Fruit fly (Drosophila melanogaster) whole organism, pupa: ENCODE data around the gene CG10469.

Source experiments
- CG10348 ChIP-seq: fragments of 200-800 bp; sonication (Bioruptor generic); IDR thresholded peaks from 2 replicates; pipeline ENCODE4 v1.3.6; 2022; ENCODE audit warnings: missing biosample characterization, missing genetic modification characterization
- CG12605 ChIP-seq: fragments of 200-800 bp; sonication (Bioruptor generic); IDR thresholded peaks from 2 replicates; pipeline ENCODE4 v1.3.6; 2022; ENCODE audit warnings: missing biosample characterization, missing genetic modification characterization
- CG13204 ChIP-seq: fragments of 200-800 bp; sonication (Bioruptor generic); optimal IDR thresholded peaks from 2 replicates; lab custom pipeline; 2018; ENCODE audit warnings: missing biosample characterization, mild to moderate bottlenecking, missing genetic modification characterization, moderate library complexity
- CG14655 ChIP-seq: fragments of 200-800 bp; sonication (Bioruptor generic); optimal IDR thresholded peaks from 3 replicates; lab custom pipeline; 2017; ENCODE audit warnings: mild to moderate bottlenecking, missing biosample characterization, missing genetic modification reagents, missing genetic modification characterization
- CG15710 ChIP-seq: fragments of 200-800 bp; sonication (Bioruptor generic); optimal IDR thresholded peaks from 2 replicates; lab custom pipeline; 2018; ENCODE audit warnings: missing biosample characterization, mild to moderate bottlenecking, missing genetic modification characterization, moderate library complexity
- CG17806 ChIP-seq: fragments of 200-800 bp; sonication (Bioruptor generic); optimal IDR thresholded peaks from 2 replicates; lab custom pipeline; 2018; ENCODE audit warnings: missing biosample characterization, mild to moderate bottlenecking, missing genetic modification characterization, moderate library complexity
- CG32121 ChIP-seq: fragments of 200-800 bp; sonication (Bioruptor generic); IDR thresholded peaks from 2 replicates; pipeline ENCODE4 v1.3.6; 2022; ENCODE audit warnings: missing biosample characterization, missing genetic modification characterization
- CG34367 ChIP-seq: fragments of 200-800 bp; sonication (Bioruptor generic); optimal IDR thresholded peaks from 2 replicates; lab custom pipeline; 2018; ENCODE audit warnings: missing biosample characterization, mild to moderate bottlenecking, missing genetic modification characterization
- CG4496 ChIP-seq: fragments of 200-800 bp; sonication (Bioruptor generic); IDR thresholded peaks from 3 replicates; pipeline ENCODE4 v1.3.6; 2022; ENCODE audit warnings: missing biosample characterization, missing genetic modification characterization
- CG8159 ChIP-seq: fragments of 200-800 bp; sonication (Bioruptor generic); optimal IDR thresholded peaks from 3 replicates; lab custom pipeline; 2018; ENCODE audit warnings: missing biosample characterization, mild to moderate bottlenecking, missing genetic modification characterization, moderate library complexity
- CG8301 ChIP-seq: fragments of 200-800 bp; sonication (Bioruptor generic); optimal IDR thresholded peaks from 2 replicates; lab custom pipeline; 2018; ENCODE audit warnings: missing biosample characterization, mild to moderate bottlenecking, missing genetic modification characterization
- CG9948 ChIP-seq: fragments of 200-800 bp; sonication (Bioruptor generic); optimal IDR thresholded peaks from 2 replicates; lab custom pipeline; 2018; ENCODE audit warnings: missing biosample characterization, mild to moderate bottlenecking, missing genetic modification characterization, moderate library complexity
- D1 ChIP-seq: fragments of 200-800 bp; sonication (Bioruptor generic); optimal IDR thresholded peaks from 2 replicates; lab custom pipeline; 2018; ENCODE audit warnings: missing biosample characterization, mild to moderate bottlenecking, missing genetic modification characterization, moderate library complexity
- EcR ChIP-seq: fragments of 200-800 bp; sonication (Bioruptor generic); optimal IDR thresholded peaks from 3 replicates; lab custom pipeline; 2019; ENCODE audit warnings: missing biosample characterization, missing genetic modification characterization, mild to moderate bottlenecking, moderate library complexity, missing genetic modification reagents
- Ets98B ChIP-seq: fragments of 200-800 bp; sonication (Bioruptor generic); IDR thresholded peaks from 2 replicates; pipeline ENCODE4 v1.3.6; 2022; ENCODE audit warnings: missing biosample characterization, missing genetic modification characterization
- Pif1A ChIP-seq: fragments of 200-800 bp; sonication (Bioruptor generic); optimal IDR thresholded peaks from 3 replicates; lab custom pipeline; 2016; ENCODE audit warnings: missing biosample characterization, missing genetic modification characterization
- Pif1B ChIP-seq: fragments of 200-800 bp; sonication (Bioruptor generic); optimal IDR thresholded peaks from 3 replicates; lab custom pipeline; 2016; ENCODE audit warnings: missing biosample characterization, missing genetic modification characterization
- Snoo ChIP-seq: fragments of 200-800 bp; sonication (Bioruptor generic); optimal IDR thresholded peaks from 3 replicates; lab custom pipeline; 2017; ENCODE audit warnings: missing biosample characterization, mild to moderate bottlenecking, missing genetic modification characterization, inconsistent platforms
- fd96Ca ChIP-seq: fragments of 200-800 bp; sonication (Bioruptor generic); IDR thresholded peaks from 3 replicates; pipeline ENCODE4 v1.3.6; 2022; ENCODE audit warnings: missing biosample characterization, missing genetic modification characterization
- gl ChIP-seq: fragments of 200-800 bp; sonication (Bioruptor generic); optimal IDR thresholded peaks from 2 replicates; lab custom pipeline; 2018; ENCODE audit warnings: missing biosample characterization, mild to moderate bottlenecking, missing genetic modification characterization
- rn ChIP-seq: fragments of 200-800 bp; sonication (Bioruptor generic); IDR thresholded peaks from 2 replicates; pipeline ENCODE4 v1.3.6; 2022; ENCODE audit warnings: missing biosample characterization, missing genetic modification characterization

The CG10469 gene

DNA sequence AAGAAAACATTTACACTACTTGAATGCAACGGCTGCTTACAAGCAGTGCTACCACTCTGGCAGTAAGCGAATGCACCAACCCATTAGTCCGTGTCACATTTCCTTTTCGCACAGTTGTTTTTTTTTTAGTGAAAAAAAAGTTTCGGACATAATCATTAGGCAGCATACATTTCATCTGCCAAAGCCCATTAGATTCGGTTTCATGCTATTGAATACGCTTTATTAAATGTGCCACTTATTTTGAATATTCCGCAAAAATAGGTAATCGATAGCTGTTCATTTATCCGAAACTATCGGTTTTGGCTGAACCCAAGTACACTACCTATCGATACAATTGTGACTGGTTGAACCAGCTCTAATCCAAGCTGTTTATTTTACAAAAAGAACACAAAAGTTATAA is 38.3 kb downstream of the CG10469 start, which contains the start of gene tant:
Gene tant, plus strand, starts transcription at position 334 of the 400 bp plus-strand sequence.
- TF ChIP-seq CG12605: no peak
- no peak for TF ChIP-seq CG8301
- TF ChIP-seq CG13204 (GFP tag; lab: Kevin White, UChicago): no peak
- no peak for TF ChIP-seq CG15710 (tag; lab: Kevin White, UChicago)
- no peak for TF ChIP-seq D1 (tag; lab: Kevin White, UChicago)
- TF ChIP-seq CG9948 (tag; lab: Kevin White, UChicago): no peak
- TF ChIP-seq CG10348 (GFP tag; lab: Robert Waterston, UW): no peak
- TF ChIP-seq Pif1B (GFP tag; lab: Kevin White, UChicago): no peak
- TF ChIP-seq Pif1A: no peak
- TF ChIP-seq EcR (GFP tag; lab: Kevin White, UChicago): no peak
- TF ChIP-seq Ets98B (GFP tag; lab: Robert Waterston, UW): no peak
- TF ChIP-seq CG17806 (tag; lab: Kevin White, UChicago): no peak
- no peak for TF ChIP-seq Snoo
- no peak for TF ChIP-seq CG14655 (GFP tag; lab: Kevin White, UChicago)
- no peak for TF ChIP-seq CG8159
- TF ChIP-seq CG34367 (tag; lab: Kevin White, UChicago): no peak
- no peak for TF ChIP-seq fd96Ca (GFP tag; lab: Robert Waterston, UW)

DNA sequence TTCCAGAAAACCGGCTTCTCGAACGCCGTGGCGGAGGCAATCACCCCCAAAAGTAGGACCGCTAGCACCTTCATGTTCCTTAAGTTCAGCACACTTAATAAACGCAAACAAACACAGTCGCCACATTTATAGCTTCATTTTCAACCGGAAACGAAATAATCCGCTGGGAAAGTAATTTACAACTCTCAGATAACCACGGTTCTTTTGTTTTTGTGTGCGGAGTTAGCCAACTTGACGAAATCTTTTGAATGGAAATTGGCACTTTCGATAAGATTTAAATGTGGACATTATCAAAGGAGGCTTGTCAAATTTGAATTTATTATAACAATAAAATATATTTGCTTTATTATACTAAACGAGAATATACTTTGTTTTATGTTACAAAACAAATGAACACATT is 38.8 kb downstream of the CG10469 start, which contains the start of gene Jon65Ai:
Gene Jon65Ai, minus strand, starts transcription at position 101 of the 400 bp plus-strand sequence.
- TF ChIP-seq CG13204 (GFP tag; lab: Kevin White, UChicago): no peak
- TF ChIP-seq gl (tag; lab: Kevin White, UChicago): no peak

DNA sequence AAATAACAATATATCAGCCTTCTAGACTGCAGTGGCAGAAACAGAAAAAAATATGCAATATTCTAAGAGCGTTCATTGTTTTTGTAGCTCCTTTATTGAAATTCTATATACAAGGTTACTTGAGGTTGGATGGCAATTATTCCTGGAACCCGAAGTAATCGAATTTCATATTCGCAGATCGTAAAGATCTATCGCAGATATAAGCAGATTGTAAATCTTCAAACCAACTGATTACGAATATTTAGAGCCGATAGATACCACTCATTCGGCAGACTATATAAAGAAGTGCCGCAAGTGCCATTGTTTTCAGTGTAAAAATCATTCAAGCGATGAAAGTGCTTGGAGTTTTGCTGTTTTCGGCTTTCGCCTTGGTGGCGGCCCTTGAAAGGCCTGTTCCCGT is 41.1 kb downstream of the CG10469 start, which contains the start of gene Jon65Aii:
Gene Jon65Aii, plus strand, starts transcription at position 301 of the 400 bp plus-strand sequence.
- TF ChIP-seq rn (GFP tag; lab: Robert Waterston, UW) (no peak), CG32121 (no peak)
- TF ChIP-seq, all 21 proteins: peak for 0

DNA sequence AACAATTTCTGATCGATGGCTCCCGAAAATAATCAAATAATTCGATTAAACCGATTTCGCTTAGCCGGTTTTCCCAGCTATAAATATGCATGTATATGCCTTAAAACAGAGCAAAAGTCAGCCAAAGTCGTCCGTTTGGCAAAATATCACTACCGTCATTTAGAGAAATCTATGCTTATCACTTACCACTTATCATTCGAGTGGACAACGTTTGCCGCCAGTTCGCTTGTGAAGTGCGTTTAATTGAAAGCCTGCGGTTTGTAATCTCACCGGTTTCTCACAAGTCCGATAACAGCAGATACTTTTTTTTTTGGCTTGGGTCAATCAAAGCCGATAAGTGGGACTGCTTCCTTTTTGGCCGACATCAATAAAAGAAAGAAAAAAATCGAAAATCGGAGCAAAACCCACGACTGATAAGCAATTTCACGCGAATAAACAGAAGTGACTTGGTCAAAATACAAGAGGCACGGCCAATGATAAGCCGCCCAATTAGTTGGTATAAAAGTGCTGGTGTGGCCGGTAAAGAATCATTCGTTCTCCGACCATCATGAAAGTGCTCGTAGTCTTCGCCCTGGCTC is 42.8 kb downstream of the CG10469 start, which contains the start of gene Jon65Aiii:
Gene Jon65Aiii, plus strand, starts transcription at position 528 of the 578 bp plus-strand sequence.
- TF ChIP-seq Pif1B (GFP tag; lab: Kevin White, UChicago): no peak
- TF ChIP-seq CG12605: no peak
- TF ChIP-seq CG34367 (tag; lab: Kevin White, UChicago): no peak
- no peak for TF ChIP-seq Ets98B (GFP tag; lab: Robert Waterston, UW)
- TF ChIP-seq CG10348 (GFP tag; lab: Robert Waterston, UW): no peak
- TF ChIP-seq CG15710 (tag; lab: Kevin White, UChicago): no peak
- no peak for TF ChIP-seq CG4496 (GFP tag; lab: Robert Waterston, UW)
- TF ChIP-seq CG32121: no peak
- no peak for TF ChIP-seq EcR (GFP tag; lab: Kevin White, UChicago)
- no peak for TF ChIP-seq fd96Ca (GFP tag; lab: Robert Waterston, UW)
- TF ChIP-seq CG13204 (GFP tag; lab: Kevin White, UChicago): no peak
- TF ChIP-seq CG8301: no peak
- TF ChIP-seq CG17806 (tag; lab: Kevin White, UChicago): no peak
- no peak for TF ChIP-seq CG9948 (tag; lab: Kevin White, UChicago)
- TF ChIP-seq CG8159: no peak
- TF ChIP-seq rn (GFP tag; lab: Robert Waterston, UW): no peak
- TF ChIP-seq CG14655 (GFP tag; lab: Kevin White, UChicago): no peak
- TF ChIP-seq Snoo: no peak
- TF ChIP-seq, all 21 proteins: peak for 0
